Comparison of ENCODE assay signal across 5 fruit fly cellular contexts in the genomic region with DNA sequence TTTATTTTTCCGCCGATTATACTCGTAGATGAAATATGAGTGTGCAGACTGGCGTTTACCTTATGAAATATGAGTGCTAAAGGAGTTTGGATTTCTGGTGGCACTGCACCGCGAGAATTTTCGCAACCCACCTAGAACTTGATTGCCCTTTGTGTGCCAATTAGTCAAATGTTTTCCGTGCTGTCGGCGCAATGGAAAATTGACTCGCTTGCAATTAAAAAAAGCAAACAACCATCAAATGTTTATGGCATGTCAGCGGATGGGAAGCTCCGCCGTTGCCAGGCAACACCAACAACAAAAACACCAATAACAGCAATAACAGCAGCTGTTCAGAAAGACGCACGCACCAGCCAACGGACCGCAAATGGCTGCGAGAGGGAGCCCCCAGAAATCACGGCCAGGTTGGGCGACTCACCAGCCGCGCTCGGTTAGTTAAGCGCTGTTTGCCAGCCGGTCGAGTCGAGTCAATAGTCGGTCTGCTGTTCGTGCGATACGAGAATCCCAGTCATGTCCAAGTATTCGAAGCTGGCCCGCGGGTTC.
A peak's percentile ranks its signal among the peaks of the same experiment; 100 is the strongest.
TF ChIP-seq lines count a peak whose summit lies in the region.

No protein-coding gene starts in this region.

- TF ChIP-seq CTCF in whole organism, embryonic (GFP tag; optimal IDR thresholded peaks at IDR 0.05; lab: Kevin White, UChicago): no peak

TF ChIP-seq in whole organism, adult, 20 proteins besides CTCF, POLR2A, EP300 and RAD21:
- TF ChIP-seq cic (GFP tag; optimal IDR thresholded peaks at IDR 0.05; lab: Kevin White, UChicago): no peak
- TF ChIP-seq tj (GFP tag; optimal IDR thresholded peaks at IDR 0.05; lab: Kevin White, UChicago): peak; percentile 48

TF ChIP-seq in whole organism, embryonic, 481 proteins besides CTCF, POLR2A, EP300 and RAD21:
- no peak for TF ChIP-seq tup (GFP tag; optimal IDR thresholded peaks at IDR 0.05; lab: Kevin White, UChicago)
- TF ChIP-seq CG12769 (tag; optimal IDR thresholded peaks at IDR 0.05; lab: Kevin White, UChicago): peak; percentile 47
- no peak for TF ChIP-seq gcm (GFP tag; optimal IDR thresholded peaks at IDR 0.05; lab: Kevin White, UChicago)
- TF ChIP-seq vnd (GFP tag; IDR thresholded peaks at IDR 0.05; lab: Robert Waterston, UW; ENCODE audit: partially characterized antibody): 0 out of 3 replicates have a peak, but pooled peaks have one; percentile 18
- TF ChIP-seq Med (GFP tag; lab: Kevin White, UChicago): peak; percentile 52
- TF ChIP-seq bsh (GFP tag; optimal IDR thresholded peaks at IDR 0.05; lab: Kevin White, UChicago): peak in 1 of 2 experiments; percentile 29
- TF ChIP-seq nom (GFP tag; optimal IDR thresholded peaks at IDR 0.05; lab: Kevin White, UChicago): peak; percentile 5
- TF ChIP-seq chinmo (GFP tag; IDR thresholded peaks at IDR 0.05; lab: Robert Waterston, UW; ENCODE audit: partially characterized antibody): peak; percentile 33; the same call in 1 of the 4 replicates
- TF ChIP-seq CG10274 (GFP tag; optimal IDR thresholded peaks at IDR 0.05; lab: Kevin White, UChicago): no peak
TF ChIP-seq in whole organism, embryonic: peak in this region for 6.

TF ChIP-seq in whole organism, prepupa, 60 proteins besides CTCF, POLR2A, EP300 and RAD21 (continues in another document):
- TF ChIP-seq CG4318 (GFP tag; optimal IDR thresholded peaks at IDR 0.05; lab: Kevin White, UChicago) (peak; percentile 49), CG3919 (GFP tag; optimal IDR thresholded peaks at IDR 0.05; lab: Kevin White, UChicago) (peak; percentile 50), acj6 (GFP tag; optimal IDR thresholded peaks at IDR 0.05; lab: Kevin White, UChicago) (peak; percentile 47), eg (GFP tag; IDR thresholded peaks at IDR 0.05; lab: Robert Waterston, UW) (no peak), achi (GFP tag; optimal IDR thresholded peaks at IDR 0.05; lab: Kevin White, UChicago) (peak; percentile 31), Smox (GFP tag; optimal IDR thresholded peaks at IDR 0.05; lab: Kevin White, UChicago) (peak; percentile 50), Hr38 (GFP tag; optimal IDR thresholded peaks at IDR 0.05; lab: Kevin White, UChicago) (no peak), CG9139 (GFP tag; optimal IDR thresholded peaks at IDR 0.05; lab: Kevin White, UChicago) (no peak), CG7368 (GFP tag; optimal IDR thresholded peaks at IDR 0.05; lab: Kevin White, UChicago) (peak; percentile 46), CG32006 (GFP tag; optimal IDR thresholded peaks at IDR 0.05; lab: Kevin White, UChicago) (peak; percentile 75), topi (GFP tag; optimal IDR thresholded peaks at IDR 0.05; lab: Kevin White, UChicago) (peak; percentile 46), CG6792 (GFP tag; optimal IDR thresholded peaks at IDR 0.05; lab: Kevin White, UChicago) (no peak), Sox14 (GFP tag; optimal IDR thresholded peaks at IDR 0.05; lab: Kevin White, UChicago) (peak; percentile 71), dsx (GFP tag; optimal IDR thresholded peaks at IDR 0.05; lab: Kevin White, UChicago; ENCODE audit: poor library complexity, severe bottlenecking) (peak; percentile 26), CG8119 (GFP tag; IDR thresholded peaks at IDR 0.05; lab: Robert Waterston, UW) (peak; percentile 45; the same call in 1 of the 3 replicates), CG11294 (GFP tag; IDR thresholded peaks at IDR 0.05; lab: Robert Waterston, UW) (no peak), fkh (GFP tag; optimal IDR thresholded peaks at IDR 0.05; lab: Kevin White, UChicago) (no peak), CG6808 (GFP tag; optimal IDR thresholded peaks at IDR 0.05; lab: Kevin White, UChicago) (no peak), vri (GFP tag; optimal IDR thresholded peaks at IDR 0.05; lab: Kevin White, UChicago) (no peak), cyc (GFP tag; optimal IDR thresholded peaks at IDR 0.05; lab: Kevin White, UChicago) (peak; percentile 48), CG16779 (tag; optimal IDR thresholded peaks at IDR 0.05; lab: Kevin White, UChicago) (no peak), CG6276 (GFP tag; optimal IDR thresholded peaks at IDR 0.05; lab: Kevin White, UChicago) (peak; percentile 30), lz (GFP tag; optimal IDR thresholded peaks at IDR 0.05; lab: Kevin White, UChicago) (no peak), CG10669 (GFP tag; optimal IDR thresholded peaks at IDR 0.05; lab: Kevin White, UChicago) (peak; percentile 44)

TF ChIP-seq in whole organism, pupa, 21 proteins besides CTCF, POLR2A, EP300 and RAD21:
- no peak for TF ChIP-seq rn (GFP tag; IDR thresholded peaks at IDR 0.05; lab: Robert Waterston, UW)
- TF ChIP-seq CG12605 (GFP tag; IDR thresholded peaks at IDR 0.05; lab: Robert Waterston, UW): no peak
- TF ChIP-seq CG13204 (GFP tag; optimal IDR thresholded peaks at IDR 0.05; lab: Kevin White, UChicago): peak; percentile 73
- TF ChIP-seq CG17806 (tag; optimal IDR thresholded peaks at IDR 0.05; lab: Kevin White, UChicago): peak; percentile 33
- no peak for TF ChIP-seq EcR (GFP tag; optimal IDR thresholded peaks at IDR 0.05; lab: Kevin White, UChicago)
- no peak for TF ChIP-seq Ets98B (GFP tag; IDR thresholded peaks at IDR 0.05; lab: Robert Waterston, UW)
- peak; percentile 25 for TF ChIP-seq CG34367 (tag; optimal IDR thresholded peaks at IDR 0.05; lab: Kevin White, UChicago)
- TF ChIP-seq CG32121 (GFP tag; IDR thresholded peaks at IDR 0.05; lab: Robert Waterston, UW): peak; percentile 24; the same call in 1 of the 2 replicates
- peak; percentile 73 for TF ChIP-seq CG14655 (GFP tag; optimal IDR thresholded peaks at IDR 0.05; lab: Kevin White, UChicago)
- peak; percentile 9 for TF ChIP-seq Pif1B (GFP tag; optimal IDR thresholded peaks at IDR 0.05; lab: Kevin White, UChicago)
- TF ChIP-seq CG9948 (tag; optimal IDR thresholded peaks at IDR 0.05; lab: Kevin White, UChicago): peak; percentile 53
- no peak for TF ChIP-seq D1 (tag; optimal IDR thresholded peaks at IDR 0.05; lab: Kevin White, UChicago)
- TF ChIP-seq Pif1A (GFP tag; optimal IDR thresholded peaks at IDR 0.05; lab: Kevin White, UChicago): peak; percentile 47
- no peak for TF ChIP-seq Snoo (tag; optimal IDR thresholded peaks at IDR 0.05; lab: Kevin White, UChicago)
- TF ChIP-seq fd96Ca (GFP tag; IDR thresholded peaks at IDR 0.05; lab: Robert Waterston, UW): no peak
- TF ChIP-seq CG8301 (tag; optimal IDR thresholded peaks at IDR 0.05; lab: Kevin White, UChicago): peak; percentile 59
- peak; percentile 44 for TF ChIP-seq CG8159 (tag; optimal IDR thresholded peaks at IDR 0.05; lab: Kevin White, UChicago)
- TF ChIP-seq CG10348 (GFP tag; IDR thresholded peaks at IDR 0.05; lab: Robert Waterston, UW): no peak
- peak; percentile 30 for TF ChIP-seq CG15710 (tag; optimal IDR thresholded peaks at IDR 0.05; lab: Kevin White, UChicago)
- TF ChIP-seq gl (tag; optimal IDR thresholded peaks at IDR 0.05; lab: Kevin White, UChicago): no peak

TF ChIP-seq in whole organism, wandering third instar larva, 38 proteins besides CTCF, POLR2A, EP300 and RAD21:
- TF ChIP-seq CrebA (GFP tag; optimal IDR thresholded peaks at IDR 0.05; lab: Kevin White, UChicago; ENCODE audit: borderline replicate concordance) (no peak), dsf (GFP tag; optimal IDR thresholded peaks at IDR 0.05; lab: Kevin White, UChicago; ENCODE audit: borderline replicate concordance) (no peak), Sp1 (GFP tag; optimal IDR thresholded peaks at IDR 0.05; lab: Kevin White, UChicago) (no peak), HLH106 (tag; optimal IDR thresholded peaks at IDR 0.05; lab: Kevin White, UChicago) (no peak), CG9705 (GFP tag; optimal IDR thresholded peaks at IDR 0.05; lab: Kevin White, UChicago) (no peak), CG32264 (GFP tag; optimal IDR thresholded peaks at IDR 0.05; lab: Kevin White, UChicago) (no peak), tai (GFP tag; optimal IDR thresholded peaks at IDR 0.05; lab: Kevin White, UChicago) (no peak), rgr (GFP tag; optimal IDR thresholded peaks at IDR 0.05; lab: Kevin White, UChicago) (no peak), OdsH (GFP tag; optimal IDR thresholded peaks at IDR 0.05; lab: Kevin White, UChicago) (peak; percentile 14), woc (GFP tag; optimal IDR thresholded peaks at IDR 0.05; lab: Kevin White, UChicago) (peak; percentile 70), h (GFP tag; optimal IDR thresholded peaks at IDR 0.05; lab: Kevin White, UChicago) (no peak), N (GFP tag; optimal IDR thresholded peaks at IDR 0.05; lab: Kevin White, UChicago) (no peak), Jra (GFP tag; optimal IDR thresholded peaks at IDR 0.05; lab: Kevin White, UChicago) (no peak)
